Worm (Caenorhabditis elegans): Measurements from ENCODE around the gene irld-2.

irld-2 gene

ce11 chrX:13347251-13347650 lies 47.6 kb downstream of the irld-2 start:
- TF ChIP-seq ceh-13 (GFP tag; optimal IDR thresholded peaks at IDR 0.05), result no peak
- TF ChIP-seq B0310.2 (tag; optimal IDR thresholded peaks at IDR 0.05), result no peak
- no peak for TF ChIP-seq tbx-11 (GFP tag; IDR thresholded peaks at IDR 0.05)
- TF ChIP-seq ceh-36 (tag; optimal IDR thresholded peaks at IDR 0.05), result no peak
- no peak for TF ChIP-seq aly-1 (tag; optimal IDR thresholded peaks at IDR 0.05)
- no peak for TF ChIP-seq hnd-1 (tag; optimal IDR thresholded peaks at IDR 0.05)
- no peak for TF ChIP-seq sea-1 (GFP tag; conservative IDR thresholded peaks at IDR 0.05)
- no peak for TF ChIP-seq scrt-1 (GFP tag; IDR thresholded peaks at IDR 0.05)
- no peak for TF ChIP-seq hmg-4 (GFP tag; optimal IDR thresholded peaks at IDR 0.05)
- TF ChIP-seq tbx-37 (GFP tag; conservative IDR thresholded peaks at IDR 0.05), result no peak
- no peak for TF ChIP-seq pes-1 (GFP tag; IDR thresholded peaks at IDR 0.05)
- TF ChIP-seq F13C5.2 (tag; optimal IDR thresholded peaks at IDR 0.05), result no peak
- no peak for TF ChIP-seq ets-7 (tag; optimal IDR thresholded peaks at IDR 0.05)
- no peak for TF ChIP-seq flt-1 (GFP tag; IDR thresholded peaks at IDR 0.05)
- TF ChIP-seq hmbx-1 (tag; optimal IDR thresholded peaks at IDR 0.05), result no peak
- TF ChIP-seq ama-1 (optimal IDR thresholded peaks at IDR 0.05), result no peak
- TF ChIP-seq tra-4 (tag; optimal IDR thresholded peaks at IDR 0.05), result no peak
